Fruit fly (Drosophila melanogaster): ENCODE measurements around the gene Taf13.

- TF ChIP-seq CG17568 (GFP tag; optimal IDR thresholded peaks at IDR 0.05), result no peak
- TF ChIP-seq chinmo (GFP tag; IDR thresholded peaks at IDR 0.05; ENCODE audit: partially characterized antibody), result 0 out of 4 replicates have a peak, but pooled peaks have one; percentile 70
- no peak for TF ChIP-seq toy (GFP tag; IDR thresholded peaks at IDR 0.05)
- no peak for TF ChIP-seq tap (tag; optimal IDR thresholded peaks at IDR 0.05)
- no peak for TF ChIP-seq tna (GFP tag; IDR thresholded peaks at IDR 0.05; ENCODE audit: partially characterized antibody)
- no peak for TF ChIP-seq HLH3B (GFP tag; IDR thresholded peaks at IDR 0.05)
- no peak for TF ChIP-seq bab2 (GFP tag; optimal IDR thresholded peaks at IDR 0.05)
- no peak for TF ChIP-seq Taf1 (GFP tag; IDR thresholded peaks at IDR 0.05)
Observed at dm6 chr2L:20080772-20081171, 12.9 kb downstream of the Taf13 start.
